3 worm cellular contexts compared by ENCODE assay signal in the genomic region with DNA sequence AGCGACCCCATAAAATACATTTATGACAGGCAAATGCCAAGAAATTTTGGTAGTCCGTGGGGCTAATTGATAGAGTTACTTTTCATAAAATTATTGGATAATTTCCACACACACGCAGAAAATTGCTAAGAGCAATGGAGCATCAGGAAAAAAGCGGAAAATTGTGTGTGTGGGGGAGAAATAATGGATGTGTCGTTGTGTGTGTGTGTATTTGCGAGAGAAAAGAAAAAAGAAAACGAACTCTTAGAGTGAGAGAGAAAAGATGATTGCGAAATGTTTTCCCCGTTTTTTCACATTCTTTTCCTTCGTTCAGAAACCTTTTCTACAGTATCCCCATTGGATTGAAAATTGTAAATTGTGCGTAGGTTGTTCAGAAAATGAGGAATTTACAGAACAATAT.
TF ChIP-seq lines count a peak whose summit lies in the region.

No protein-coding gene starts in this region.

TF ChIP-seq in whole organism, L1 larva, 84 proteins besides CTCF, POLR2A, EP300 and RAD21 (continued from another document and continues in another):
- TF ChIP-seq dpl-1 (GFP tag; optimal IDR thresholded peaks at IDR 0.05; lab: Kevin White, UChicago): peak in 1 of 3 experiments; percentile 3
- no peak for TF ChIP-seq fos-1 (tag; optimal IDR thresholded peaks at IDR 0.05; lab: Kevin White, UChicago)
- no peak for TF ChIP-seq lin-13 (GFP tag; optimal IDR thresholded peaks at IDR 0.05; lab: Kevin White, UChicago)
- no peak for TF ChIP-seq hlh-17 (GFP tag; optimal IDR thresholded peaks at IDR 0.05; lab: Kevin White, UChicago; ENCODE audit: borderline replicate concordance)
- TF ChIP-seq dsc-1 (tag; optimal IDR thresholded peaks at IDR 0.05; lab: Kevin White, UChicago): no peak
- TF ChIP-seq ztf-4 (tag; optimal IDR thresholded peaks at IDR 0.05; lab: Kevin White, UChicago): no peak
- TF ChIP-seq rnt-1 (tag; optimal IDR thresholded peaks at IDR 0.05; lab: Kevin White, UChicago): peak; percentile 36
- no peak for TF ChIP-seq C04F5.9 (tag; optimal IDR thresholded peaks at IDR 0.05; lab: Kevin White, UChicago)
- TF ChIP-seq lir-3 (tag; optimal IDR thresholded peaks at IDR 0.05; lab: Kevin White, UChicago; ENCODE audit: poor library complexity): no peak
- no peak for TF ChIP-seq nhr-90 (tag; optimal IDR thresholded peaks at IDR 0.05; lab: Kevin White, UChicago; ENCODE audit: poor library complexity)
- TF ChIP-seq unc-130 (tag; optimal IDR thresholded peaks at IDR 0.05; lab: Kevin White, UChicago): peak; percentile 33
- no peak for TF ChIP-seq ztf-11 (tag; optimal IDR thresholded peaks at IDR 0.05; lab: Kevin White, UChicago)
- TF ChIP-seq jun-1 (tag; optimal IDR thresholded peaks at IDR 0.05; lab: Kevin White, UChicago): no peak
- peak; percentile 27 for TF ChIP-seq swsn-7 (tag; optimal IDR thresholded peaks at IDR 0.05; lab: Kevin White, UChicago)
- no peak for TF ChIP-seq isw-1 (GFP tag; IDR thresholded peaks at IDR 0.05; lab: Robert Waterston, UW)
- TF ChIP-seq xbp-1 (tag; optimal IDR thresholded peaks at IDR 0.05; lab: Kevin White, UChicago): no peak
- TF ChIP-seq nhr-12 (tag; optimal IDR thresholded peaks at IDR 0.05; lab: Kevin White, UChicago): no peak
- TF ChIP-seq alr-1 (tag; optimal IDR thresholded peaks at IDR 0.05; lab: Kevin White, UChicago; ENCODE audit: borderline replicate concordance): no peak
- TF ChIP-seq nhr-76 (tag; optimal IDR thresholded peaks at IDR 0.05; lab: Kevin White, UChicago): no peak
- TF ChIP-seq nhr-19 (GFP tag; conservative IDR thresholded peaks at IDR 0.05; lab: Robert Waterston, UW): peak; percentile 25
- TF ChIP-seq pqm-1 (tag; optimal IDR thresholded peaks at IDR 0.05; lab: Kevin White, UChicago): no peak
- TF ChIP-seq nhr-77 (tag; optimal IDR thresholded peaks at IDR 0.05; lab: Kevin White, UChicago): peak; percentile 40
- peak; percentile 26 to 71 for TF ChIP-seq lsy-2 (tag; optimal IDR thresholded peaks at IDR 0.05; lab: Kevin White, UChicago)
- TF ChIP-seq tlp-1 (tag; optimal IDR thresholded peaks at IDR 0.05; lab: Kevin White, UChicago): no peak
- no peak for TF ChIP-seq nhr-20 (tag; optimal IDR thresholded peaks at IDR 0.05; lab: Kevin White, UChicago)
- TF ChIP-seq nhr-11 (tag; optimal IDR thresholded peaks at IDR 0.05; lab: Kevin White, UChicago): no peak
- TF ChIP-seq sptf-1 (tag; optimal IDR thresholded peaks at IDR 0.05; lab: Kevin White, UChicago): no peak
- no peak for TF ChIP-seq pax-3 (tag; optimal IDR thresholded peaks at IDR 0.05; lab: Kevin White, UChicago)
- no peak for TF ChIP-seq hlh-4 (tag; optimal IDR thresholded peaks at IDR 0.05; lab: Kevin White, UChicago)
- peak; percentile 23 for TF ChIP-seq snu-23 (GFP tag; optimal IDR thresholded peaks at IDR 0.05; lab: Kevin White, UChicago)
- peak in 2 of 3 experiments; percentile 10 to 61 for TF ChIP-seq ceh-82 (tag; optimal IDR thresholded peaks at IDR 0.05; lab: Kevin White, UChicago)
- TF ChIP-seq nhr-85 (tag; lab: Kevin White, UChicago): peak; percentile 50
- no peak for TF ChIP-seq efl-3 (GFP tag; optimal IDR thresholded peaks at IDR 0.05; lab: Kevin White, UChicago)
- peak; percentile 28 for TF ChIP-seq snpc-4 (tag; optimal IDR thresholded peaks at IDR 0.05; lab: Kevin White, UChicago)
- TF ChIP-seq mef-2 (tag; optimal IDR thresholded peaks at IDR 0.05; lab: Kevin White, UChicago): no peak
- TF ChIP-seq vab-15 (tag; optimal IDR thresholded peaks at IDR 0.05; lab: Kevin White, UChicago): no peak
- TF ChIP-seq ces-1 (GFP tag; optimal IDR thresholded peaks at IDR 0.05; lab: Kevin White, UChicago): no peak
- no peak for TF ChIP-seq elt-2 (tag; optimal IDR thresholded peaks at IDR 0.05; lab: Kevin White, UChicago)
- TF ChIP-seq nhr-28 (tag; optimal IDR thresholded peaks at IDR 0.05; lab: Kevin White, UChicago): no peak
- no peak for TF ChIP-seq ceh-8 (GFP tag; optimal IDR thresholded peaks at IDR 0.05; lab: Kevin White, UChicago)
- TF ChIP-seq unc-30 (tag; optimal IDR thresholded peaks at IDR 0.05; lab: Kevin White, UChicago): no peak
- no peak for TF ChIP-seq pag-3 (tag; optimal IDR thresholded peaks at IDR 0.05; lab: Kevin White, UChicago; ENCODE audit: borderline replicate concordance, insufficient read depth)
- TF ChIP-seq F16B12.6 (tag; optimal IDR thresholded peaks at IDR 0.05; lab: Kevin White, UChicago): no peak

TF ChIP-seq in whole organism, L3 larva, 47 proteins besides CTCF, POLR2A, EP300 and RAD21 (continued from another document):
- TF ChIP-seq mml-1 (tag; optimal IDR thresholded peaks at IDR 0.05; lab: Kevin White, UChicago): no peak
- TF ChIP-seq fos-1 (tag; optimal IDR thresholded peaks at IDR 0.05; lab: Kevin White, UChicago): no peak
- peak; percentile 69 for TF ChIP-seq egl-5 (tag; optimal IDR thresholded peaks at IDR 0.05; lab: Kevin White, UChicago)
- no peak for TF ChIP-seq nhr-76 (tag; optimal IDR thresholded peaks at IDR 0.05; lab: Kevin White, UChicago)
- no peak for TF ChIP-seq nhr-67 (tag; optimal IDR thresholded peaks at IDR 0.05; lab: Kevin White, UChicago)
- no peak for TF ChIP-seq nhr-12 (tag; optimal IDR thresholded peaks at IDR 0.05; lab: Kevin White, UChicago)
- TF ChIP-seq elt-2 (tag; optimal IDR thresholded peaks at IDR 0.05; lab: Kevin White, UChicago): no peak
- TF ChIP-seq ztf-4 (tag; optimal IDR thresholded peaks at IDR 0.05; lab: Kevin White, UChicago): no peak
- no peak for TF ChIP-seq nhr-11 (tag; optimal IDR thresholded peaks at IDR 0.05; lab: Kevin White, UChicago)
- TF ChIP-seq elt-3 (tag; optimal IDR thresholded peaks at IDR 0.05; lab: Kevin White, UChicago): no peak
- TF ChIP-seq nhr-25 (tag; optimal IDR thresholded peaks at IDR 0.05; lab: Kevin White, UChicago): no peak

TF ChIP-seq in whole organism, L4 larva, 104 proteins besides CTCF, POLR2A, EP300 and RAD21 (continued from another document):
- TF ChIP-seq mxl-3 (GFP tag; optimal IDR thresholded peaks at IDR 0.05; lab: Kevin White, UChicago) (peak; percentile 1), ama-1 (optimal IDR thresholded peaks at IDR 0.05; lab: Kevin White, UChicago) (peak; percentile 1), egl-27 (tag; optimal IDR thresholded peaks at IDR 0.05; lab: Kevin White, UChicago) (no peak)
